Fruit fly (Drosophila melanogaster) whole organism, embryonic: ENCODE data around the gene Targ3.

Source experiments
- Atf-2 ChIP-seq: fragments of 200-800 bp; sonication (Bioruptor generic); optimal IDR thresholded peaks from 2 replicates; lab custom pipeline; 2016; ENCODE audit warnings: missing biosample characterization, missing genetic modification characterization
- B-H2 ChIP-seq: fragments of 200-800 bp; sonication (Bioruptor generic); optimal IDR thresholded peaks from 2 replicates; lab custom pipeline; 2018; ENCODE audit warnings: missing biosample characterization, mild to moderate bottlenecking, missing genetic modification characterization
- CG10274 ChIP-seq: fragments of 200-800 bp; sonication (Bioruptor generic); optimal IDR thresholded peaks from 3 replicates; lab custom pipeline; 2017; ENCODE audit warnings: missing biosample characterization, mild to moderate bottlenecking, missing genetic modification characterization
- CG10543 ChIP-seq: fragments of 200-800 bp; sonication (Bioruptor generic); optimal IDR thresholded peaks from 3 replicates; lab custom pipeline; 2017; ENCODE audit warnings: missing biosample characterization, mild to moderate bottlenecking, missing genetic modification characterization, moderate library complexity
- CG12219 ChIP-seq: fragments of 200-800 bp; sonication (Bioruptor generic); optimal IDR thresholded peaks from 3 replicates; lab custom pipeline; 2018; ENCODE audit warnings: missing biosample characterization, mild to moderate bottlenecking, missing genetic modification characterization
- CG12299 ChIP-seq: fragments of 200-800 bp; sonication (Bioruptor generic); optimal IDR thresholded peaks from 2 replicates; lab custom pipeline; 2018; ENCODE audit warnings: missing biosample characterization, mild to moderate bottlenecking, missing genetic modification characterization
- CG13424 ChIP-seq: fragments of 200-800 bp; sonication (Bioruptor generic); optimal IDR thresholded peaks from 2 replicates; lab custom pipeline; 2019; ENCODE audit warnings: missing biosample characterization, mild to moderate bottlenecking, missing genetic modification characterization, moderate library complexity
- CG13894 ChIP-seq: fragments of 200-800 bp; sonication (Bioruptor generic); optimal IDR thresholded peaks from 3 replicates; lab custom pipeline; 2018; ENCODE audit warnings: missing biosample characterization, mild to moderate bottlenecking, missing genetic modification characterization, moderate library complexity
- CG14667 ChIP-seq: fragments of 200-800 bp; sonication (Bioruptor generic); IDR thresholded peaks from 2 replicates; pipeline ENCODE4 v1.3.6; 2022; ENCODE audit warnings: missing biosample characterization, missing genetic modification characterization
- CG14860 ChIP-seq: fragments of 200-800 bp; sonication (Bioruptor generic); IDR thresholded peaks from 3 replicates; pipeline ENCODE4 v1.3.6; 2022; ENCODE audit warnings: missing biosample characterization, missing genetic modification characterization; ENCODE audit not compliant: partially characterized antibody
- CG17328 ChIP-seq: fragments of 200-800 bp; sonication (Bioruptor generic); IDR thresholded peaks from 2 replicates; pipeline ENCODE4 v1.3.6; 2022; ENCODE audit warnings: missing biosample characterization, missing genetic modification characterization
- CG17568 ChIP-seq: fragments of 200-800 bp; sonication (Bioruptor generic); optimal IDR thresholded peaks from 2 replicates; lab custom pipeline; 2018; ENCODE audit warnings: missing biosample characterization, mild to moderate bottlenecking, missing genetic modification characterization, moderate library complexity
- CG18262 ChIP-seq: fragments of 200-800 bp; optimal IDR thresholded peaks from 3 replicates; lab custom pipeline; 2019; ENCODE audit warnings: missing biosample characterization, mild to moderate bottlenecking, missing genetic modification characterization, moderate library complexity
- CG2199 ChIP-seq: fragments of 200-800 bp; sonication (Bioruptor generic); IDR thresholded peaks from 3 replicates; pipeline ENCODE4 v1.3.6; 2022; ENCODE audit warnings: missing biosample characterization, missing genetic modification characterization
- CG2712 ChIP-seq: fragments of 200-800 bp; optimal IDR thresholded peaks from 3 replicates; lab custom pipeline; 2019; ENCODE audit warnings: missing biosample characterization, mild to moderate bottlenecking, missing genetic modification characterization, moderate library complexity
- CG31365 ChIP-seq: fragments of 200-800 bp; sonication (Bioruptor generic); optimal IDR thresholded peaks from 2 replicates; lab custom pipeline; 2018; ENCODE audit warnings: missing biosample characterization, mild to moderate bottlenecking, missing genetic modification characterization
- CG43689 ChIP-seq: fragments of 200-800 bp; sonication (Bioruptor generic); IDR thresholded peaks from 2 replicates; pipeline ENCODE4 v1.3.6; 2022; ENCODE audit warnings: missing biosample characterization, missing genetic modification characterization
- CG4820 ChIP-seq: fragments of 200-800 bp; sonication (Bioruptor generic); optimal IDR thresholded peaks from 3 replicates; lab custom pipeline; 2016; ENCODE audit warnings: missing biosample characterization, missing genetic modification characterization
- CG6689 ChIP-seq: fragments of 200-800 bp; sonication (Bioruptor generic); IDR thresholded peaks from 2 replicates; pipeline ENCODE4 v1.3.6; 2022; ENCODE audit warnings: missing biosample characterization, missing genetic modification characterization
- CG9437 ChIP-seq: fragments of 200-800 bp; sonication (Bioruptor generic); optimal IDR thresholded peaks from 2 replicates; lab custom pipeline; 2018; ENCODE audit warnings: missing biosample characterization, mild to moderate bottlenecking, missing genetic modification characterization
- CTCF ChIP-seq: fragments of 200-800 bp; sonication (Bioruptor generic); optimal IDR thresholded peaks from 2 replicates; lab custom pipeline; 2017; ENCODE audit warnings: missing biosample characterization, mild to moderate bottlenecking, missing genetic modification characterization, moderate library complexity
- CoRest ChIP-seq: fragments of 200-800 bp; sonication (Bioruptor generic); optimal IDR thresholded peaks from 3 replicates; lab custom pipeline; 2018; ENCODE audit warnings: missing biosample characterization, mild to moderate bottlenecking, missing genetic modification characterization, moderate library complexity
- Dad ChIP-seq: fragments of 200-800 bp; sonication (Bioruptor generic); optimal IDR thresholded peaks from 3 replicates; lab custom pipeline; 2016; ENCODE audit warnings: missing biosample characterization, missing genetic modification characterization
- Deaf1 ChIP-seq: fragments of 200-800 bp; optimal IDR thresholded peaks from 3 replicates; lab custom pipeline; 2019; ENCODE audit warnings: missing biosample characterization, mild to moderate bottlenecking, missing genetic modification characterization, moderate library complexity
- Elba2 ChIP-seq: fragments of 200-800 bp; sonication (Bioruptor generic); optimal IDR thresholded peaks from 3 replicates; lab custom pipeline; 2016; ENCODE audit warnings: missing biosample characterization, missing genetic modification characterization
- Med ChIP-seq: fragments of 200-800 bp; sonication (Bioruptor generic); peaks from one replicate; lab custom pipeline; 2016; ENCODE audit warnings: missing biosample characterization, missing genetic modification characterization, mild to moderate bottlenecking, inconsistent platforms, moderate library complexity
- Meics ChIP-seq: fragments of 200-800 bp; sonication (Bioruptor generic); optimal IDR thresholded peaks from 2 replicates; lab custom pipeline; 2017; ENCODE audit warnings: missing biosample characterization, mild to moderate bottlenecking, missing genetic modification characterization
- Nf-YA ChIP-seq: fragments of 200-800 bp; sonication (Bioruptor generic); IDR thresholded peaks from 2 replicates; pipeline ENCODE4 v1.3.6; 2022; ENCODE audit warnings: missing biosample characterization, missing genetic modification characterization
- Trl ChIP-seq, 3 experiments: fragments of >200 bp in 2 of 3; fragments of 200-800 bp in 1 of 3; sonication (Bioruptor generic) in 1 of 3; optimal IDR thresholded peaks; 2 replicates in 1 of 3; 3 replicates in 2 of 3; lab custom pipeline; 2016 to 2017; ENCODE audit warnings: missing biosample characterization in 1 of 3, missing genetic modification characterization in 1 of 3
- YL-1 ChIP-seq: fragments of 200-800 bp; sonication (Bioruptor generic); optimal IDR thresholded peaks from 3 replicates; lab custom pipeline; 2017; ENCODE audit warnings: missing biosample characterization, mild to moderate bottlenecking, missing genetic modification characterization
- caup ChIP-seq: fragments of 200-800 bp; sonication (Bioruptor generic); optimal IDR thresholded peaks from 3 replicates; lab custom pipeline; 2017; ENCODE audit warnings: missing biosample characterization, mild to moderate bottlenecking, missing genetic modification characterization, moderate library complexity; ENCODE audit not compliant: severe bottlenecking
- cg ChIP-seq: fragments of 200-800 bp; sonication (Bioruptor generic); optimal IDR thresholded peaks from 3 replicates; lab custom pipeline; 2019; ENCODE audit warnings: missing biosample characterization, mild to moderate bottlenecking, missing genetic modification characterization, moderate library complexity
- chinmo ChIP-seq: fragments of 200-800 bp; sonication (Bioruptor generic); IDR thresholded peaks from 4 replicates; pipeline ENCODE4 v1.3.6; 2022; ENCODE audit warnings: missing biosample characterization, missing genetic modification characterization; ENCODE audit not compliant: partially characterized antibody
- dmrt99B ChIP-seq: fragments of 200-800 bp; sonication (Bioruptor generic); optimal IDR thresholded peaks from 2 replicates; lab custom pipeline; 2018; ENCODE audit warnings: missing biosample characterization, mild to moderate bottlenecking, missing genetic modification characterization, moderate library complexity
- esg ChIP-seq: fragments of 200-800 bp; sonication (Bioruptor generic); conservative IDR thresholded peaks from 2 replicates; pipeline ENCODE4 v1.3.6; 2022; ENCODE audit warnings: missing biosample characterization, missing genetic modification characterization
- ewg ChIP-seq: fragments of 200-800 bp; sonication (Bioruptor generic); optimal IDR thresholded peaks from 3 replicates; lab custom pipeline; 2017; ENCODE audit warnings: mild to moderate bottlenecking, missing biosample characterization, missing genetic modification reagents, missing genetic modification characterization
- ftz-f1 ChIP-seq: fragments of 200-800 bp; sonication (Bioruptor generic); optimal IDR thresholded peaks from 2 replicates; lab custom pipeline; 2016; ENCODE audit warnings: missing biosample characterization, missing genetic modification characterization
- gsb-n ChIP-seq: fragments of 200-800 bp; sonication (Bioruptor generic); optimal IDR thresholded peaks from 3 replicates; lab custom pipeline; 2018; ENCODE audit warnings: missing biosample characterization, mild to moderate bottlenecking, missing genetic modification characterization
- ham ChIP-seq: fragments of 200-800 bp; sonication (Bioruptor generic); IDR thresholded peaks from 2 replicates; pipeline ENCODE4 v1.3.6; 2022; ENCODE audit warnings: missing biosample characterization, missing genetic modification characterization
- mirr ChIP-seq: fragments of 200-800 bp; sonication (Bioruptor generic); optimal IDR thresholded peaks from 3 replicates; lab custom pipeline; 2018; ENCODE audit warnings: missing biosample characterization, mild to moderate bottlenecking, missing genetic modification characterization
- pita ChIP-seq: fragments of 200-800 bp; sonication (Bioruptor generic); optimal IDR thresholded peaks from 2 replicates; lab custom pipeline; 2017; ENCODE audit warnings: missing biosample characterization, mild to moderate bottlenecking, missing genetic modification characterization
- ranshi ChIP-seq: fragments of 200-800 bp; sonication (Bioruptor generic); IDR thresholded peaks from 2 replicates; pipeline ENCODE4 v1.3.6; 2022; ENCODE audit warnings: missing biosample characterization, missing genetic modification characterization
- repo ChIP-seq: fragments of 200-800 bp; sonication (Bioruptor generic); optimal IDR thresholded peaks from 2 replicates; lab custom pipeline; 2016; ENCODE audit warnings: missing biosample characterization, missing genetic modification characterization
- scrt ChIP-seq: fragments of 200-800 bp; sonication (Bioruptor generic); optimal IDR thresholded peaks from 2 replicates; lab custom pipeline; 2018; ENCODE audit warnings: missing biosample characterization, mild to moderate bottlenecking, missing genetic modification characterization, moderate library complexity
- sqz ChIP-seq: fragments of 200-800 bp; sonication (Bioruptor generic); optimal IDR thresholded peaks from 3 replicates; lab custom pipeline; 2018; ENCODE audit warnings: missing biosample characterization, mild to moderate bottlenecking, missing genetic modification characterization
- tin ChIP-seq: fragments of 200-800 bp; sonication (Bioruptor generic); optimal IDR thresholded peaks from 3 replicates; lab custom pipeline; 2016; ENCODE audit warnings: missing biosample characterization, missing genetic modification characterization
- tll ChIP-seq, 2 experiments: fragments of 200-800 bp in 1 of 2; fragments of >200 bp in 1 of 2; sonication (Bioruptor generic) in 1 of 2; optimal IDR thresholded peaks; 2 replicates each; lab custom pipeline; 2017 to 2019; ENCODE audit warnings: missing biosample characterization in 2 of 2, missing genetic modification characterization in 2 of 2, mild to moderate bottlenecking in 1 of 2, moderate library complexity in 1 of 2
- trem ChIP-seq: fragments of 200-800 bp; optimal IDR thresholded peaks from 3 replicates; lab custom pipeline; 2019; ENCODE audit warnings: missing biosample characterization, mild to moderate bottlenecking, missing genetic modification characterization, moderate library complexity
- unc-4 ChIP-seq: fragments of 200-800 bp; sonication (Bioruptor generic); IDR thresholded peaks from 2 replicates; pipeline ENCODE4 v1.3.6; 2022; ENCODE audit warnings: missing biosample characterization, missing genetic modification characterization; ENCODE audit not compliant: partially characterized antibody
- vvl ChIP-seq: fragments of 200-800 bp; sonication (Bioruptor generic); IDR thresholded peaks from 2 replicates; pipeline ENCODE4 v1.3.6; 2022; ENCODE audit warnings: missing biosample characterization, missing genetic modification characterization
- zfh2 ChIP-seq: fragments of 200-800 bp; sonication (Bioruptor generic); optimal IDR thresholded peaks from 2 replicates; lab custom pipeline; 2016; ENCODE audit warnings: missing biosample characterization, missing genetic modification characterization

Targ3 gene

DNA sequence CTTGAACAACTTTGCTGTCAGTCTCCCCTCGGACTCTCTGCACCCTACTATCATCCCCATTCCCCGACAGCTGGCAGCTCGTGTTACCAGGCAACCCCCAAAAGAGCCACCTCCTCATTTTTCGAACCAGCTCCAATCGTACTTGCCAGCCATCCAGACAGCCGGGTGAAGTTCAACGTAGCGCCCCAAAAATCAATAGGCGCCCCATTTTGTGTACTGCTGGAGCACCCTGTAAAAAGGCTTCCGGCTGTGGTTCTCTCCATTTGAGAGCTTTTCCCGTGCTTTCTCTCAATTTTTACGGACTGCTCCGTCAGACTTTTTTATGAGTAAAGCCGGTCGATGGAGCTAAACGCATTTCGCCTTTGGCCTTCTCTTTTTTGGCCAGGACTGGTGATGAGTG lies 11.0 kb upstream of the Targ3 start (continued):
- TF ChIP-seq ftz-f1 (GFP tag; lab: Kevin White, UChicago) (no peak), esg (no peak), gsb-n (no peak), CG14860 (no peak), Atf-2 (no peak), sqz (no peak), caup (GFP tag; lab: Kevin White, UChicago) (no peak), Nf-YA (GFP tag; lab: Robert Waterston, UW) (no peak), zfh2 (GFP tag; lab: Kevin White, UChicago) (no peak), Deaf1 (peak; percentile 13), pita (GFP tag; lab: Kevin White, UChicago) (no peak), CoRest (tag; lab: Kevin White, UChicago) (no peak), ham (GFP tag; lab: Robert Waterston, UW) (no peak), CG2199 (no peak), trem (no peak), CG12219 (GFP tag; lab: Kevin White, UChicago) (no peak), CG6689 (GFP tag; lab: Robert Waterston, UW) (no peak), CTCF (no peak), Dad (no peak), YL-1 (GFP tag; lab: Kevin White, UChicago) (no peak), mirr (GFP tag; lab: Kevin White, UChicago) (no peak), dmrt99B (no peak)

- TF ChIP-seq scrt (GFP tag; lab: Kevin White, UChicago) (peak; percentile 99), Med (GFP tag; lab: Kevin White, UChicago) (peak; percentile 26), ewg (GFP tag; lab: Kevin White, UChicago) (peak; percentile 30), tin (GFP tag; lab: Kevin White, UChicago) (no peak), tll (GFP tag; optimal IDR thresholded peaks at IDR 0.05; lab: Kevin White, UChicago) (no peak), CG13894 (tag; lab: Kevin White, UChicago) (peak; percentile 29), CG10274 (no peak), cg (GFP tag; lab: Kevin White, UChicago) (peak; percentile 23), CG4820 (GFP tag; lab: Kevin White, UChicago) (no peak), Trl (optimal IDR thresholded peaks at IDR 0.05; lab: Kevin White, UChicago) (peak; percentile 27 to 54), Trl (GFP tag; optimal IDR thresholded peaks at IDR 0.05; lab: Kevin White, UChicago) (no peak), Elba2 (GFP tag; lab: Kevin White, UChicago) (no peak), chinmo (GFP tag; lab: Robert Waterston, UW) (0 out of 4 replicates have a peak, but pooled peaks have one; percentile 15), repo (GFP tag; lab: Kevin White, UChicago) (no peak), CG13424 (tag; lab: Kevin White, UChicago) (no peak), CG9437 (GFP tag; lab: Kevin White, UChicago) (no peak), unc-4 (GFP tag; lab: Robert Waterston, UW) (no peak)
Observed at dm6 chr3L:21186487-21186886, 10.1 kb upstream of the Targ3 start.

DNA sequence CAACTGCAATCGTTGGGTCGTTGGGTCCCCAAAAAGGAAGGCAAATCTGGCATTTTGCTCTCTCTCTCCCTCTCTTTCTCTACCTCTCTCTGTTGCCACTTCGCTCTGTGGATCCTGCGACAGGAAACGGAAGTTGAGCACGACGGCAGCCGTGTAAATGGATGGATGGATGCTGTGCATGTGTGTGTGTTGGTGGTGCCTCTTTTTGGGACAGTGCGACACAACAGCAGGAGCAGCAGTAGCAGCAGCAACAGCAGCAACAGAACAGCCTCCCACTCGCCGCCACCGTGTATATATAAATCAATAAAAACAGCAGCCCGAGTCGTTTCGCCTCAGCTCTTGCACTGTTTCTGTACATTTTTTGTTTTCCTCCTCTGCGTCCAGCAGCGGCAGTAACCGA lies 4.6 kb upstream of the Targ3 start:
- TF ChIP-seq ranshi (GFP tag; lab: Robert Waterston, UW), result no peak
- peak; percentile 28 for TF ChIP-seq Deaf1
- 0 out of 2 replicates have a peak, but pooled peaks have one; percentile 12 for TF ChIP-seq CG17328 (GFP tag; lab: Robert Waterston, UW)
- TF ChIP-seq CG31365 (tag; lab: Kevin White, UChicago), result no peak
- no peak for TF ChIP-seq CG18262 (tag; lab: Kevin White, UChicago)
- no peak for TF ChIP-seq vvl
- no peak for TF ChIP-seq CG14667 (GFP tag; lab: Robert Waterston, UW)
- TF ChIP-seq Meics (GFP tag; lab: Kevin White, UChicago), result peak; percentile 34
- no peak for TF ChIP-seq CG12299 (tag; lab: Kevin White, UChicago)
- no peak for TF ChIP-seq CG43689
- no peak for TF ChIP-seq unc-4 (GFP tag; lab: Robert Waterston, UW)
- TF ChIP-seq CG2712 (tag; lab: Kevin White, UChicago), result no peak
- no peak for TF ChIP-seq CG10543
- TF ChIP-seq B-H2 (GFP tag; lab: Kevin White, UChicago), result peak; percentile 10
- no peak for TF ChIP-seq CG17568
